Worm (Caenorhabditis elegans) whole organism, L4 larva: Measurements from ENCODE around the gene hex-2.

ENCODE experiments used
- R02D3.7 ChIP-seq: fragments of 150-350 bp; sonication (generic microtip); optimal IDR thresholded peaks from 3 replicates; lab custom pipeline; 2014; ENCODE audit warnings: missing biosample characterization, missing genetic modification characterization
- ceh-28 ChIP-seq: fragments of 150-350 bp; optimal IDR thresholded peaks from 2 replicates; lab custom pipeline; 2014; ENCODE audit warnings: missing biosample characterization, missing genetic modification reagents, missing genetic modification characterization
- ceh-82 ChIP-seq: sonication (generic microtip); optimal IDR thresholded peaks from 2 replicates; lab custom pipeline; 2017; ENCODE audit warnings: missing biosample characterization, missing genetic modification characterization
- daf-8 ChIP-seq: fragments of 200-800 bp; sonication (Bioruptor generic); IDR thresholded peaks from 2 replicates; pipeline ENCODE4 v1.3.6; 2022; ENCODE audit warnings: missing genetic modification characterization, missing compliant biosample characterization
- lir-3 ChIP-seq: sonication (generic microtip); optimal IDR thresholded peaks from 2 replicates; lab custom pipeline; 2016; ENCODE audit warnings: mild to moderate bottlenecking, missing genetic modification characterization, missing compliant biosample characterization
- nhr-237 ChIP-seq: sonication (generic microtip); optimal IDR thresholded peaks from 2 replicates; lab custom pipeline; 2017; ENCODE audit warnings: missing biosample characterization, missing genetic modification characterization
- nhr-25 ChIP-seq: sonication (generic microtip); optimal IDR thresholded peaks from 2 replicates; lab custom pipeline; 2017; ENCODE audit warnings: missing genetic modification characterization, mild to moderate bottlenecking, missing compliant biosample characterization, antibody characterized with exemption, moderate library complexity, borderline replicate concordance; ENCODE audit not compliant: insufficient read depth
- pqm-1 ChIP-seq: sonication (generic microtip); optimal IDR thresholded peaks from 2 replicates; lab custom pipeline; 2017; ENCODE audit warnings: missing biosample characterization, missing genetic modification characterization

DNA sequence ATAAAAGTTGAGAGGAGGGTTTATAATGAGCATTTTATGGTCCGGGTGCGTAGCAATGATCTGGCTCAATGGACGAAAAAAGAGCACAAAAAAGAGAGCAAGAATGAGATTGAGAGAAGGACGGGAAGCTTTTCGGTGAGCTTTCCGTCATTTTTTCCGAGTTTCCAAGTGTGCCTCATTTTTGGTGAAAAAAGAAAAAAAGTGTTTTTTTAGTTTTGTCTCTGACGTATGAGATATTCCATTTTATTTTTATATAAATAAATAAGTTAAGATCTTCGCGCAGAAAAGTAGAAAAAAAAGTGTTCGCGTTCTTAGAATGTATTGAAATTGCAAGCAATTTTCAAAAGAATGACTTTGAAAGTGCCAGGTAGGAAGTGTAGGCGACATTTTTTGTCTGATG, 34.2 kb upstream of the hex-2 start, which contains the start of gene memb-2:
- TF ChIP-seq pqm-1 (no peak), nhr-237 (tag; lab: Kevin White, UChicago) (no peak), lir-3 (tag; lab: Kevin White, UChicago) (no peak), R02D3.7 (tag; lab: Kevin White, UChicago) (no peak), nhr-25 (tag; lab: Kevin White, UChicago) (no peak), ceh-28 (tag; lab: Kevin White, UChicago) (no peak), ceh-82 (tag; lab: Kevin White, UChicago) (no peak), daf-8 (no peak)
